Fruit fly (Drosophila melanogaster): Measurements from ENCODE around the gene CG31933.

CG31933 gene

DNA sequence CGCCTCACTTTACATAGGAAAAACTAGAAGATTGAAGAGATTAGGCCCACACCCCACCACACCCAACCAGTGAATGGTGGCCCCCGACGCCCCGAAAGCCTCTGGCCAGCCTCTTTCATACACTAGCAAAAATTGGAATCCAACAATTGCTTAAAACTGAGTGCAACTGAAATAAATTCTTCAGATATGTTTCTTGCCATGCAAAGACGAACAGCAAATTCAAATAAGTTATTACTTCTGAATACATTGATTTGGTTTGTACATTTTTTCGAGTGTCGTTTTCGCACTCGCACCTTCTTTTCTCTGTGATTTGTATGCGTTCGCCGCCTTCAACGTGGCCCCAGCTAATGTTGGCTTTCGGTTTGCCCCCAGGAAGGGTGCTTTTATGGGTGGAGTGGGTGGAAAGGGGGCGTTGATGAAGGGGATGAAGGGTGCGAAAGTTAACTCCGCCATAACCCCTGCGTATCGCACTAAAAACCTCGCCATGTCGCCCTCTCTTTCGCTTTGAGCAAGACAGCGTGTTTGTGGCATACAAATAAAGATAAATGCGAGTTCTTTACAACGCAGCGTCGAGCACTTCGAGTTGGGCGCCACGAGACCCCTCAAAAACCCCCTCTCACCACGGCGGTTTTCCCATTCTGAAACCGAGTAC lies 14.7 kb upstream of the CG31933 start (continued):
- TF ChIP-seq HmgZ (tag; optimal IDR thresholded peaks at IDR 0.05): peak; percentile 15
- TF ChIP-seq Awh (GFP tag; IDR thresholded peaks at IDR 0.05): no peak
- no peak for TF ChIP-seq twi (tag; optimal IDR thresholded peaks at IDR 0.05)
- TF ChIP-seq chinmo (GFP tag; IDR thresholded peaks at IDR 0.05; ENCODE audit: partially characterized antibody): 0 out of 4 replicates have a peak, but pooled peaks have one; percentile 19
- no peak for TF ChIP-seq gro (GFP tag; optimal IDR thresholded peaks at IDR 0.05)
- TF ChIP-seq ind (GFP tag; optimal IDR thresholded peaks at IDR 0.05): peak; percentile 34
- peak; percentile 6 to 22 for TF ChIP-seq dpn (GFP tag; optimal IDR thresholded peaks at IDR 0.05)

DNA sequence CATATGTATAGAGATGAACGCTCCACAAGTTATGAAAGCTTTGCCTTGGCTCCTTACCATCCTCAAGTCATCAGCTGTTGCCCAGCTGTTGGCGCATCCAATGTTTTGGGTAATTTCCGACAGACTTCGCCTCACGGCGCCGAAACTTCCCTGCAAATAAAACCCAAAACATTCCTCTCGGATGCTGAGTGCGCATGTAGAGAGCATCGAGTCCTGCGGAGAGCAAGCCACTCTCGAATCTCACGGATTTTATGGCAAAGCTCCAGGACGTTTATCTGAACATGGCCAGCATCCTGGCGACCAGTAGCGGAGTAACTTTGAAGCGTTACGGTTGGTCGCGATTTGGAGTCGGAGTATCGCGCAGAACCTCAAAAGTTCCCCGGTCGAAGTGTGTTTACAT lies 13.1 kb upstream of the CG31933 start, which contains the start of gene wry:
wry (plus strand) TSS at position 301 of the 400 bp plus-strand sequence.
- no peak for TF ChIP-seq CG5953 (GFP tag; IDR thresholded peaks at IDR 0.05)
- no peak for TF ChIP-seq dysf (GFP tag; IDR thresholded peaks at IDR 0.05)
- TF ChIP-seq ewg (GFP tag; optimal IDR thresholded peaks at IDR 0.05): peak; percentile 64
- peak; percentile 77 for TF ChIP-seq scrt (GFP tag; optimal IDR thresholded peaks at IDR 0.05)
- TF ChIP-seq CG11504 (tag; optimal IDR thresholded peaks at IDR 0.05): peak; percentile 48
- peak; percentile 6 for TF ChIP-seq Med (GFP tag)
- peak; percentile 24 to 48 for TF ChIP-seq Trl (optimal IDR thresholded peaks at IDR 0.05)
- no peak for TF ChIP-seq Trl (GFP tag; optimal IDR thresholded peaks at IDR 0.05)
- peak; percentile 55; the same call in 1 of the 2 replicates for TF ChIP-seq CG16779 (GFP tag; IDR thresholded peaks at IDR 0.05)
- TF ChIP-seq crp (GFP tag; optimal IDR thresholded peaks at IDR 0.05): peak in 1 of 2 experiments; percentile 43
- TF ChIP-seq Deaf1 (tag; optimal IDR thresholded peaks at IDR 0.05): peak; percentile 26
- no peak for TF ChIP-seq Bteb2 (GFP tag; optimal IDR thresholded peaks at IDR 0.05)
- TF ChIP-seq Jarid2 (GFP tag; optimal IDR thresholded peaks at IDR 0.05): peak; percentile 16
- TF ChIP-seq CG8944 (GFP tag; optimal IDR thresholded peaks at IDR 0.05): no peak
- TF ChIP-seq abd-A (tag; optimal IDR thresholded peaks at IDR 0.05): peak; percentile 42

DNA sequence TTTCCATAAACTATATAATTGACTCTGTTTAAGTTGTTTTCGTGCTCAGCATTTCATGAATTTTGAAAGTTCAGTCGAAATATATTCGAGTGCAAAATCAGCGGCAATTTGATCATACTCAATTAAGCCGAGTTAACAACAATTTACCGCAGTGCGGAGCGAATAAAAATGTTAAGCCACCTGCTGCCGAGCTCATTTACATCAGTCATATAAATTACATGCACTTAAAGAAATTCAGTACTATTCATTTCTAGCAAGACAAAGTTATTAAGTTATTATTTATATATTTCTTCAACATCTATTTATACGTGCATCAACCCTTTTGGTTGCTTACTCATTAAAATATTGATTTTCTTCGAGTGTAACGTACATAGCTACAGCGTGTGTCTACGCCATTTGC lies 9.3 kb upstream of the CG31933 start, which contains the start of gene c-cup:
c-cup (minus strand) TSS at position 101 of the 400 bp plus-strand sequence.
- TF ChIP-seq mirr (GFP tag; optimal IDR thresholded peaks at IDR 0.05) (no peak), CG32532 (GFP tag; IDR thresholded peaks at IDR 0.05) (0 out of 2 replicates have a peak, but pooled peaks have one; percentile 11)

DNA sequence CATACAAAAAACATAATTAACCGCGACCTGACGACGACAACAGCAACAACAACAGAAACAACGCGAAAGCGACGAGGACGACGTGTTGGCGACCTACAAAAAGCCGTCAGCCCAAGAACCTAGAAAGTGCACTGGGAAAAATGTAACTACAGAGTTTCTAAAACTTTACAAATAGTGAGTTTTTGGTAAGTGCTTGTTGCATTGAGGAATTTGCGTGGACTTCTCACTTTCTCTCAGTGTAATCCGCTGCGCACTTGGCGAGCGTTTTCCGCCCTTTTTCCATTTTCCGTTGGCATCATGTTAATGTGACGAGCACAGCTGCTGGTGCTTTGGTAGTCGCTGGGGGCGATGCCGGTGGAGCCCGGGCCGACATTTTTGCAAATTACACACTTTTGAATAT lies 5.2 kb upstream of the CG31933 start:
- TF ChIP-seq CG2120 (GFP tag; optimal IDR thresholded peaks at IDR 0.05) (peak; percentile 51), gt (GFP tag; IDR thresholded peaks at IDR 0.05) (no peak), hb (GFP tag; IDR thresholded peaks at IDR 0.05; ENCODE audit: partially characterized antibody) (no peak), CG2129 (GFP tag; IDR thresholded peaks at IDR 0.05; ENCODE audit: partially characterized antibody) (no peak), Gsc (GFP tag; IDR thresholded peaks at IDR 0.05) (no peak), CkIIα-i1 (GFP tag; IDR thresholded peaks at IDR 0.05) (no peak), NFAT (GFP tag; IDR thresholded peaks at IDR 0.05) (peak; percentile 24; the same call in 1 of the 2 replicates), lab (GFP tag; optimal IDR thresholded peaks at IDR 0.05) (peak; percentile 33), slbo (GFP tag; IDR thresholded peaks at IDR 0.05) (peak; percentile 55), hkb (optimal IDR thresholded peaks at IDR 0.05) (no peak), hkb (GFP tag; IDR thresholded peaks at IDR 0.05) (no peak), CG15269 (tag; optimal IDR thresholded peaks at IDR 0.05) (no peak), ewg (GFP tag; optimal IDR thresholded peaks at IDR 0.05) (no peak), ind (GFP tag; optimal IDR thresholded peaks at IDR 0.05) (no peak), CG13123 (GFP tag; optimal IDR thresholded peaks at IDR 0.05) (no peak), ems (GFP tag; optimal IDR thresholded peaks at IDR 0.05) (no peak), al (GFP tag; IDR thresholded peaks at IDR 0.05) (no peak), CG3163 (GFP tag; optimal IDR thresholded peaks at IDR 0.05) (no peak), Xrp1 (GFP tag; IDR thresholded peaks at IDR 0.05) (no peak), CG33213 (GFP tag; optimal IDR thresholded peaks at IDR 0.05) (no peak), CG9215 (GFP tag; IDR thresholded peaks at IDR 0.05) (peak; percentile 27; the same call in 1 of the 2 replicates), prd (optimal IDR thresholded peaks at IDR 0.05) (no peak), prd (GFP tag; IDR thresholded peaks at IDR 0.05) (peak; percentile 14; the same call in 1 of the 3 replicates), CG17328 (GFP tag; IDR thresholded peaks at IDR 0.05) (no peak), kay (GFP tag; optimal IDR thresholded peaks at IDR 0.05) (no peak)
